Fruit fly (Drosophila melanogaster): ENCODE results near the gene Ama.

Ama gene

dm6 chr3R:6776797-6777196 lies 14.4 kb downstream of the Ama start:
- TF ChIP-seq cnc (optimal IDR thresholded peaks at IDR 0.05): no peak
- TF ChIP-seq kay (GFP tag; ENCODE audit: borderline replicate concordance): peak; percentile 8

- TF ChIP-seq tj (GFP tag; optimal IDR thresholded peaks at IDR 0.05): no peak
- TF ChIP-seq Hr96 (GFP tag; optimal IDR thresholded peaks at IDR 0.05): no peak
- TF ChIP-seq pad (GFP tag; optimal IDR thresholded peaks at IDR 0.05): no peak
- TF ChIP-seq CG33017 (tag; optimal IDR thresholded peaks at IDR 0.05): no peak
- TF ChIP-seq cnc (optimal IDR thresholded peaks at IDR 0.05): no peak
- TF ChIP-seq bab1 (GFP tag; optimal IDR thresholded peaks at IDR 0.05): no peak
- TF ChIP-seq CG7101 (tag; optimal IDR thresholded peaks at IDR 0.05): no peak
- no peak for TF ChIP-seq cic (GFP tag; optimal IDR thresholded peaks at IDR 0.05)
- TF ChIP-seq CG5204 (GFP tag; optimal IDR thresholded peaks at IDR 0.05): no peak
- TF ChIP-seq toe (GFP tag; optimal IDR thresholded peaks at IDR 0.05): no peak
- TF ChIP-seq ovo (GFP tag; optimal IDR thresholded peaks at IDR 0.05): no peak
- no peak for TF ChIP-seq kay (GFP tag; ENCODE audit: borderline replicate concordance)
These were observed 17.6 kb downstream of the Ama start for dm6 chr3R:6780004-6780403.

DNA sequence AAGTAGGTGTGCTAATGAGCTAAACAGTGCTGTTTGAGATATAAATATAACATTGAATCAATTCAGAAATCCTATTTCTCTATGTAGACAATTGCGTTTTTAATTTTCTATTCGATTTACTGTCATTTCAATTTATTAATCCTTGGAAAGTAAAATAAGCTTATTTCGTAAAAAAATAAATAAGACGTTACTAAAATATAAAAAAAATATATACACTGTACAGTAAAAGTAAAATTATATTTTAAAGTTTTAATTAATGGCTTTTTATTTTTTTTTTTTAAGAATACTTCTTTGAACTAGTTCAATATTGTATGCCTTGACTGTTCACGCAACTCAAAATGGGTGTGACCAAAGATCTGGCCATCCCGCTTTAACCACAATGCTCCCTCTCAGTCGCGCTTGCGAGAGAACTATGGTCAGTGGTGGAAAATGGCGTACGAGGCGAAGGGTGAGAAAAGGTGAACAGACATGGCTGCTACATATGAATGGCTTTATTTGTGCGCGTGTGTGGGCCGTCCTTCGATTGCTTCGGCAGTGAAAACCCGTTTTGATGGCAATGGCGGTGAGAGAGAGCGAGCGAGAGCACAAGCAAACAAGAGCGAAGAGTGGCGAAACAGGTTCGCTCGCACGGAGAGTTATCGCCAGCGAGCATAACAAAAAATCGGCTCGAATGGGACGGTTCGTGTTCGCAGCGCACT lies 28.9 kb downstream of the Ama start, which contains the start of gene Dfd:
Dfd (plus strand) TSS at position 648 of the 698 bp plus-strand sequence.
- TF ChIP-seq CG1620 (GFP tag; optimal IDR thresholded peaks at IDR 0.05): no peak
- no peak for TF ChIP-seq CG7045 (GFP tag; optimal IDR thresholded peaks at IDR 0.05)

- TF ChIP-seq pad (GFP tag; optimal IDR thresholded peaks at IDR 0.05) (no peak), Hr96 (GFP tag; optimal IDR thresholded peaks at IDR 0.05) (no peak), toe (GFP tag; optimal IDR thresholded peaks at IDR 0.05) (no peak), Clk (GFP tag; optimal IDR thresholded peaks at IDR 0.05) (no peak)
These were observed 38.8 kb downstream of the Ama start for dm6 chr3R:6801153-6801552.

- TF ChIP-seq cic (GFP tag; optimal IDR thresholded peaks at IDR 0.05) (no peak), CG1620 (GFP tag; optimal IDR thresholded peaks at IDR 0.05) (no peak), tj (GFP tag; optimal IDR thresholded peaks at IDR 0.05) (no peak)
These were observed 42.4 kb downstream of the Ama start for dm6 chr3R:6804695-6805300.

- TF ChIP-seq CG7045 (GFP tag; optimal IDR thresholded peaks at IDR 0.05) (no peak), Mnt (GFP tag; optimal IDR thresholded peaks at IDR 0.05) (no peak)
These were observed 43.6 kb downstream of the Ama start for dm6 chr3R:6805948-6806347.

- no peak for TF ChIP-seq Mnt (GFP tag; optimal IDR thresholded peaks at IDR 0.05)
- no peak for TF ChIP-seq CG7045 (GFP tag; optimal IDR thresholded peaks at IDR 0.05)
- TF ChIP-seq CG14711 (tag; optimal IDR thresholded peaks at IDR 0.05): no peak
- no peak for TF ChIP-seq Crg-1 (GFP tag; optimal IDR thresholded peaks at IDR 0.05)
- no peak for TF ChIP-seq CG12768 (GFP tag; optimal IDR thresholded peaks at IDR 0.05)
- no peak for TF ChIP-seq Clk (GFP tag; optimal IDR thresholded peaks at IDR 0.05)
- no peak for TF ChIP-seq Hr96 (GFP tag; optimal IDR thresholded peaks at IDR 0.05)
- no peak for TF ChIP-seq CG5204 (GFP tag; optimal IDR thresholded peaks at IDR 0.05)
- TF ChIP-seq CG11617 (GFP tag; optimal IDR thresholded peaks at IDR 0.05): no peak
- TF ChIP-seq CG33017 (tag; optimal IDR thresholded peaks at IDR 0.05): no peak
- TF ChIP-seq kay (GFP tag; ENCODE audit: borderline replicate concordance): no peak
- TF ChIP-seq cic (GFP tag; optimal IDR thresholded peaks at IDR 0.05): no peak
- TF ChIP-seq cnc (optimal IDR thresholded peaks at IDR 0.05): no peak
- no peak for TF ChIP-seq tj (GFP tag; optimal IDR thresholded peaks at IDR 0.05)
These were observed 44.3 kb downstream of the Ama start for dm6 chr3R:6806654-6807053.

DNA sequence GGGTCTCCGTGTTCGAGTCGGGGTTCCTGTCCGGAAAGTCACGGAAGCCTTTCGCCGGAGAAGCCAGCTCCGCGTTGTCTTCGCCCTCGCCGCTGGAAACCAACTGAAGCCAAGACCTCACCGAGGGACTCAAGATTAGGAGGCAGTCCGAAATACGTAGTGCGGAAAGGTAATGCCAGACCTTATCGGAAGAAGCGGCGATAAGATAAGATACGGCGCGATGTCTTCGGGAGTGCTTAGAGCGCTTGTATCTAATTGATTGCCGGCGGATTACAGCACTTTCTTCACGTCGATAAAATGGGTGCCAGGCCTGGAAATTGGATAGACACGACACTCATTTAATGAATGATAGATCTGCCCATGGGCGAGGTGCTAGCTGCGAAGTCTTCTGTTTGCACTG lies 47.5 kb downstream of the Ama start:
- TF ChIP-seq pad (GFP tag; optimal IDR thresholded peaks at IDR 0.05) (no peak), Clk (GFP tag; optimal IDR thresholded peaks at IDR 0.05) (no peak), ovo (GFP tag; optimal IDR thresholded peaks at IDR 0.05) (no peak), tj (GFP tag; optimal IDR thresholded peaks at IDR 0.05) (no peak), CG7101 (tag; optimal IDR thresholded peaks at IDR 0.05) (no peak), CG11617 (GFP tag; optimal IDR thresholded peaks at IDR 0.05) (no peak), toe (GFP tag; optimal IDR thresholded peaks at IDR 0.05) (no peak), CG5204 (GFP tag; optimal IDR thresholded peaks at IDR 0.05) (no peak), kay (GFP tag; ENCODE audit: borderline replicate concordance) (no peak), CG14711 (tag; optimal IDR thresholded peaks at IDR 0.05) (no peak), Hr96 (GFP tag; optimal IDR thresholded peaks at IDR 0.05) (no peak), CG7045 (GFP tag; optimal IDR thresholded peaks at IDR 0.05) (no peak), bab1 (GFP tag; optimal IDR thresholded peaks at IDR 0.05) (no peak), Mnt (GFP tag; optimal IDR thresholded peaks at IDR 0.05) (no peak), Crg-1 (GFP tag; optimal IDR thresholded peaks at IDR 0.05) (no peak)
